Fruit fly (Drosophila melanogaster): Measurements from ENCODE around the gene NO66.

DNA sequence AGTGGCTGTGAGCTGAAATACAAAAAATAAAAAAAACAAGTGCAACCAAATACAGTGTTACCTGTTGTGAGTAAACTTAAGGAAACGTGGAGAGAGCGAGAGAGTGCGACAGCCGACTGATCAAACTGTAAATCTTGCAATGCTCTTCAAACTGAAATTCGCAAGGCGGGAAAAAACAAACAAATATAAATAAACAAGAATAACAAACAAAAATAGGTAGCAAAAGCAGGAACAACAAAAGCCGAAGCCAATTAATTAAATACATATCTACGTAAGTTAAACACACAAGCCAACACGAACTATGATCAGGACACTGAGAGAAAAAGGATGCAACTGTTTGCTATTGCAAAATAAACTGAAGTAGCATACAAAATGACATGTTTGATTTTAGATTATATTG, 6.1 kb downstream of the NO66 start:
- TF ChIP-seq h (GFP tag; optimal IDR thresholded peaks at IDR 0.05): no peak
- TF ChIP-seq usp (GFP tag; optimal IDR thresholded peaks at IDR 0.05): no peak
- TF ChIP-seq psq (GFP tag; optimal IDR thresholded peaks at IDR 0.05): no peak
- TF ChIP-seq Myc (optimal IDR thresholded peaks at IDR 0.05): peak; percentile 1
- TF ChIP-seq dmrt93B (GFP tag; optimal IDR thresholded peaks at IDR 0.05): no peak
- no peak for TF ChIP-seq brk (GFP tag; optimal IDR thresholded peaks at IDR 0.05)
- TF ChIP-seq sage (GFP tag; optimal IDR thresholded peaks at IDR 0.05): no peak
- no peak for TF ChIP-seq pan (optimal IDR thresholded peaks at IDR 0.05)
- no peak for TF ChIP-seq ey (GFP tag; optimal IDR thresholded peaks at IDR 0.05)
